Fruit fly (Drosophila melanogaster): Measurements from ENCODE around the gene ND-ASHI.
A peak's percentile ranks its signal among the peaks of the same experiment; 100 is the strongest.

ND-ASHI gene

DNA sequence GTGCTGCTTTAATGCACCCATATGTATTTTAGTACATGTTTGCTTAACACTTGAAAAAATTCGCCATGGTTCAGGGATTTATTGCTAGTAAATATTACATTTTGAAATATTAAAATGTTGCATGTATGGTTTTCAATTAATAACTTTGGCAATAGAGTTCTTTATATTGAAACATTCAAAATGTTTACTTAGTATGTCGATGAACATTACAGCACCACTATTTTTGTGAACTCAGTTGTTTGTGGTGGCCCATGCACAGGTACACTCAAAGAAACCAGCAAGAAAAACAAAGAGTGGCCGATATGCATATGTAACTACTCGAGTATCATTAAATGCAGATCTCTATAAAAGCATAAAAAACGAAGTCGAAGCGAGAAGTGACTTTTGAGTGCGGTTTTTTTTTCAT lies 23.1 kb upstream of the ND-ASHI start (continued):
- TF ChIP-seq CrebB (tag; optimal IDR thresholded peaks at IDR 0.05) (no peak), CG4854 (GFP tag; optimal IDR thresholded peaks at IDR 0.05) (peak; percentile 11), CG4707 (GFP tag; optimal IDR thresholded peaks at IDR 0.05) (peak; percentile 52), CG11504 (tag; optimal IDR thresholded peaks at IDR 0.05) (peak; percentile 86), CG7556 (GFP tag; optimal IDR thresholded peaks at IDR 0.05) (peak; percentile 59), Max (GFP tag; optimal IDR thresholded peaks at IDR 0.05) (peak; percentile 33), Hmr (GFP tag; optimal IDR thresholded peaks at IDR 0.05) (peak; percentile 16), CG7745 (tag; optimal IDR thresholded peaks at IDR 0.05) (no peak), pros (GFP tag; optimal IDR thresholded peaks at IDR 0.05) (no peak), Ptx1 (GFP tag; IDR thresholded peaks at IDR 0.05) (peak; percentile 81), prd (optimal IDR thresholded peaks at IDR 0.05) (no peak), prd (GFP tag; IDR thresholded peaks at IDR 0.05) (peak; percentile 71; the same call in 2 of the 3 replicates), ci (GFP tag; IDR thresholded peaks at IDR 0.05) (peak; percentile 52; the same call in 1 of the 3 replicates), vvl (GFP tag; IDR thresholded peaks at IDR 0.05) (peak; percentile 73), Asciz (GFP tag; optimal IDR thresholded peaks at IDR 0.05) (peak; percentile 77), pita (GFP tag; optimal IDR thresholded peaks at IDR 0.05) (no peak), lmd (GFP tag; IDR thresholded peaks at IDR 0.05) (peak; percentile 63), fd96Cb (tag; optimal IDR thresholded peaks at IDR 0.05) (peak; percentile 81), Ravus (GFP tag; IDR thresholded peaks at IDR 0.05) (no peak), CG2199 (GFP tag; IDR thresholded peaks at IDR 0.05) (no peak), CG7963 (GFP tag; IDR thresholded peaks at IDR 0.05; ENCODE audit: partially characterized antibody) (no peak), cwo (GFP tag; optimal IDR thresholded peaks at IDR 0.05) (peak; percentile 26), CTCF (GFP tag; optimal IDR thresholded peaks at IDR 0.05) (peak; percentile 29), hkb (optimal IDR thresholded peaks at IDR 0.05) (no peak), hkb (GFP tag; IDR thresholded peaks at IDR 0.05) (peak; percentile 78), odd (GFP tag; optimal IDR thresholded peaks at IDR 0.05) (peak; percentile 28), CG18599 (GFP tag; optimal IDR thresholded peaks at IDR 0.05) (peak; percentile 46), YL-1 (GFP tag; optimal IDR thresholded peaks at IDR 0.05) (no peak), CG18262 (tag; optimal IDR thresholded peaks at IDR 0.05) (peak; percentile 77), zf30C (GFP tag; optimal IDR thresholded peaks at IDR 0.05) (peak; percentile 38), tgo (GFP tag; IDR thresholded peaks at IDR 0.05) (peak; percentile 63), dmrt99B (tag; optimal IDR thresholded peaks at IDR 0.05) (peak; percentile 89), GATAe (GFP tag; conservative IDR thresholded peaks at IDR 0.05) (no peak), tx (GFP tag; optimal IDR thresholded peaks at IDR 0.05) (peak; percentile 4), phol (tag; optimal IDR thresholded peaks at IDR 0.05) (peak; percentile 83), unc-4 (GFP tag; IDR thresholded peaks at IDR 0.05; ENCODE audit: partially characterized antibody) (no peak), ATbp (GFP tag; optimal IDR thresholded peaks at IDR 0.05) (peak; percentile 78), pan (optimal IDR thresholded peaks at IDR 0.05) (no peak), pan (GFP tag; optimal IDR thresholded peaks at IDR 0.05 in 1 of 2, IDR thresholded peaks at IDR 0.05 in 1 of 2) (peak in 1 of 2 experiments; percentile 73), NfI (GFP tag; optimal IDR thresholded peaks at IDR 0.05) (peak; percentile 44), CG1602 (GFP tag; optimal IDR thresholded peaks at IDR 0.05) (peak; percentile 48), CG1647 (GFP tag; optimal IDR thresholded peaks at IDR 0.05) (peak; percentile 1), fd64A (GFP tag; optimal IDR thresholded peaks at IDR 0.05) (peak; percentile 1), CG14014 (GFP tag; IDR thresholded peaks at IDR 0.05) (peak; percentile 31; the same call in 1 of the 2 replicates), pzg (GFP tag; optimal IDR thresholded peaks at IDR 0.05) (no peak), sens-2 (GFP tag; IDR thresholded peaks at IDR 0.05) (peak; percentile 39; the same call in 1 of the 2 replicates), yki (optimal IDR thresholded peaks at IDR 0.05) (no peak), Dek (tag; optimal IDR thresholded peaks at IDR 0.05) (no peak), CG2875 (GFP tag; optimal IDR thresholded peaks at IDR 0.05) (peak; percentile 59), CG10543 (GFP tag; optimal IDR thresholded peaks at IDR 0.05) (no peak), CG8765 (GFP tag; IDR thresholded peaks at IDR 0.05) (no peak), CG2889 (GFP tag; IDR thresholded peaks at IDR 0.05) (no peak)

All from whole organism, embryonic.